Worm (Caenorhabditis elegans) whole organism, L4 larva: Measurements from ENCODE around the gene srg-55.

Experiments
- F49E8.2 ChIP-seq: sonication (generic microtip); optimal IDR thresholded peaks from 2 replicates; lab custom pipeline; 2016; ENCODE audit warnings: missing compliant biosample characterization, mild to moderate bottlenecking, missing genetic modification characterization, borderline replicate concordance
- Y105C5A.15 ChIP-seq: fragments of 200-800 bp; sonication (Bioruptor generic); IDR thresholded peaks from 2 replicates; pipeline ENCODE4 v1.3.6; 2022; ENCODE audit warnings: missing genetic modification characterization, missing compliant biosample characterization
- aha-1 ChIP-seq: fragments of 150-350 bp; peaks from one replicate; lab custom pipeline; 2014; ENCODE audit warnings: missing biosample characterization, missing genetic modification characterization
- ceh-28 ChIP-seq: fragments of 150-350 bp; optimal IDR thresholded peaks from 2 replicates; lab custom pipeline; 2014; ENCODE audit warnings: missing biosample characterization, missing genetic modification reagents, missing genetic modification characterization
- ceh-32 ChIP-seq: sonication (generic microtip); optimal IDR thresholded peaks from 2 replicates; lab custom pipeline; 2016; ENCODE audit warnings: mild to moderate bottlenecking, missing genetic modification characterization, missing compliant biosample characterization; ENCODE audit not compliant: poor library complexity
- ceh-44 ChIP-seq: fragments of 200-800 bp; sonication (Bioruptor generic); IDR thresholded peaks from 2 replicates; pipeline ENCODE4 v1.3.6; 2022; ENCODE audit warnings: missing genetic modification reagents, missing genetic modification characterization, missing compliant biosample characterization
- ceh-62 ChIP-seq: sonication (generic microtip); optimal IDR thresholded peaks from 2 replicates; lab custom pipeline; 2017; ENCODE audit warnings: missing biosample characterization, missing genetic modification characterization
- ces-1 ChIP-seq: fragments of 150-350 bp; sonication (generic microtip); optimal IDR thresholded peaks from 4 replicates; lab custom pipeline; 2014; ENCODE audit warnings: missing biosample characterization, missing genetic modification reagents, missing genetic modification characterization
- daf-16 ChIP-seq, 3 experiments: sonication (generic microtip); optimal IDR thresholded peaks; 2 replicates each; lab custom pipeline; 2016 to 2017; ENCODE audit warnings: missing genetic modification characterization in 3 of 3, missing genetic modification reagents in 3 of 3, mild to moderate bottlenecking in 2 of 3, missing compliant biosample characterization in 2 of 3, missing biosample characterization in 1 of 3, moderate library complexity in 1 of 3
- dmd-8 ChIP-seq: fragments of 200-800 bp; sonication (Bioruptor generic); IDR thresholded peaks from 2 replicates; pipeline ENCODE4 v1.3.6; 2022; ENCODE audit warnings: missing genetic modification characterization, missing compliant biosample characterization
- dmd-9 ChIP-seq: fragments of 200-800 bp; sonication (Bioruptor generic); IDR thresholded peaks from 2 replicates; pipeline ENCODE4 v1.3.6; 2022; ENCODE audit warnings: missing genetic modification reagents, missing genetic modification characterization, missing compliant biosample characterization
- dpl-1 ChIP-seq: fragments of 150-350 bp; optimal IDR thresholded peaks from 2 replicates; lab custom pipeline; 2014; ENCODE audit warnings: missing biosample characterization, missing genetic modification reagents, missing genetic modification characterization
- fkh-10 ChIP-seq: fragments of 150-350 bp; optimal IDR thresholded peaks from 2 replicates; lab custom pipeline; 2014; ENCODE audit warnings: missing biosample characterization, missing genetic modification reagents, missing genetic modification characterization
- gei-8 ChIP-seq: fragments of 200-800 bp; sonication (Bioruptor generic); optimal IDR thresholded peaks from 2 replicates; lab custom pipeline; 2018; ENCODE audit warnings: mild to moderate bottlenecking, missing genetic modification characterization, missing compliant biosample characterization
- hif-1 ChIP-seq, 2 experiments: sonication (generic microtip); optimal IDR thresholded peaks; 2 replicates each; lab custom pipeline; 2016 to 2017; ENCODE audit warnings: missing compliant biosample characterization in 2 of 2, missing genetic modification characterization in 2 of 2, missing genetic modification reagents in 2 of 2, missing genotype in 2 of 2, mild to moderate bottlenecking in 1 of 2
- hlh-30 ChIP-seq: sonication (generic microtip); optimal IDR thresholded peaks from 2 replicates; lab custom pipeline; 2017; ENCODE audit warnings: antibody characterized with exemption, mild to moderate bottlenecking, missing genetic modification characterization, missing compliant biosample characterization; ENCODE audit not compliant: insufficient read depth
- hmg-1.1 ChIP-seq: fragments of 200-800 bp; sonication (Bioruptor generic); IDR thresholded peaks from 2 replicates; pipeline ENCODE4 v1.3.6; 2022; ENCODE audit warnings: missing genetic modification reagents, missing genetic modification characterization, missing compliant biosample characterization
- jun-1 ChIP-seq: fragments of 150-350 bp; optimal IDR thresholded peaks from 2 replicates; lab custom pipeline; 2014; ENCODE audit warnings: missing biosample characterization, missing genetic modification reagents, missing genetic modification characterization
- lin-13 ChIP-seq: fragments of 150-350 bp; optimal IDR thresholded peaks from 2 replicates; lab custom pipeline; 2014; ENCODE audit warnings: missing biosample characterization, missing genetic modification reagents, missing genetic modification characterization
- lin-15B ChIP-seq: fragments of 150-350 bp; sonication (generic microtip); optimal IDR thresholded peaks from 3 replicates; lab custom pipeline; 2014; ENCODE audit warnings: missing biosample characterization, missing genetic modification characterization
- lin-29 ChIP-seq: fragments of 200-800 bp; sonication (Bioruptor generic); IDR thresholded peaks from 2 replicates; pipeline ENCODE4 v1.3.6; 2022; ENCODE audit warnings: missing genetic modification reagents, missing genetic modification characterization, missing compliant biosample characterization
- lin-38 ChIP-seq: fragments of 200-800 bp; sonication (Bioruptor generic); IDR thresholded peaks from 2 replicates; pipeline ENCODE4 v1.3.6; 2022; ENCODE audit warnings: missing genetic modification reagents, missing genetic modification characterization, missing compliant biosample characterization
- mdl-1 ChIP-seq, 2 experiments: fragments of 150-350 bp in 1 of 2; sonication (generic microtip) in 1 of 2; optimal IDR thresholded peaks; 2 replicates each; lab custom pipeline; 2014 to 2017; ENCODE audit warnings: missing biosample characterization in 2 of 2, missing genetic modification characterization in 2 of 2
- mxl-3 ChIP-seq: fragments of 200-800 bp; sonication (Bioruptor generic); optimal IDR thresholded peaks from 2 replicates; lab custom pipeline; 2018; ENCODE audit warnings: mild to moderate bottlenecking, missing genetic modification characterization, missing compliant biosample characterization
- nhr-11 ChIP-seq: fragments of 150-350 bp; optimal IDR thresholded peaks from 2 replicates; lab custom pipeline; 2014; ENCODE audit warnings: missing biosample characterization, missing genetic modification characterization
- nhr-237 ChIP-seq: sonication (generic microtip); optimal IDR thresholded peaks from 2 replicates; lab custom pipeline; 2017; ENCODE audit warnings: missing biosample characterization, missing genetic modification characterization
- nhr-6 ChIP-seq: fragments of 150-350 bp; optimal IDR thresholded peaks from 2 replicates; lab custom pipeline; 2014; ENCODE audit warnings: missing biosample characterization, missing genetic modification characterization
- nhr-76 ChIP-seq: fragments of 150-350 bp; optimal IDR thresholded peaks from 2 replicates; lab custom pipeline; 2014; ENCODE audit warnings: missing biosample characterization, missing genetic modification characterization
- php-3 ChIP-seq: fragments of 200-800 bp; sonication (Bioruptor generic); IDR thresholded peaks from 2 replicates; pipeline ENCODE4 v1.3.6; 2022; ENCODE audit warnings: missing genetic modification reagents, missing genetic modification characterization, missing compliant biosample characterization
- rbr-2 ChIP-seq: sonication (generic microtip); optimal IDR thresholded peaks from 2 replicates; lab custom pipeline; 2016; ENCODE audit warnings: missing genotype, missing genetic modification characterization, missing compliant biosample characterization
- snpc-1.2 ChIP-seq: fragments of 200-800 bp; sonication (Bioruptor generic); IDR thresholded peaks from 2 replicates; pipeline ENCODE4 v1.3.6; 2022; ENCODE audit warnings: missing genetic modification reagents, missing genetic modification characterization, missing compliant biosample characterization
- snpc-4 ChIP-seq: fragments of 150-350 bp; optimal IDR thresholded peaks from 2 replicates; lab custom pipeline; 2014; ENCODE audit warnings: missing biosample characterization, missing genetic modification characterization
- spr-3 ChIP-seq: fragments of 200-800 bp; sonication (Bioruptor generic); optimal IDR thresholded peaks from 2 replicates; lab custom pipeline; 2018; ENCODE audit warnings: mild to moderate bottlenecking, missing genetic modification characterization, missing compliant biosample characterization
- tra-1 ChIP-seq: fragments of 200-800 bp; sonication (Bioruptor generic); IDR thresholded peaks from 2 replicates; pipeline ENCODE4 v1.3.6; 2022; ENCODE audit warnings: missing genetic modification reagents, missing genetic modification characterization, missing compliant biosample characterization
- unc-130 ChIP-seq: sonication (generic microtip); optimal IDR thresholded peaks from 2 replicates; lab custom pipeline; 2016; ENCODE audit warnings: missing genetic modification reagents, missing genetic modification characterization, missing compliant biosample characterization
- unc-39 ChIP-seq: sonication (generic microtip); optimal IDR thresholded peaks from 2 replicates; lab custom pipeline; 2017; ENCODE audit warnings: missing biosample characterization, missing genetic modification characterization
- zfp-3 ChIP-seq: fragments of 200-800 bp; sonication (Bioruptor generic); conservative IDR thresholded peaks from 2 replicates; pipeline ENCODE4 v1.3.6; 2022; ENCODE audit warnings: missing genetic modification reagents, missing genetic modification characterization, missing compliant biosample characterization
- zip-11 ChIP-seq: fragments of 200-800 bp; sonication (Bioruptor generic); IDR thresholded peaks from 2 replicates; pipeline ENCODE4 v1.3.6; 2022; ENCODE audit warnings: missing genetic modification characterization, missing compliant biosample characterization
- zip-2 ChIP-seq: fragments of 150-350 bp; optimal IDR thresholded peaks from 2 replicates; lab custom pipeline; 2014; ENCODE audit warnings: missing biosample characterization, missing genetic modification characterization
- ztf-7 ChIP-seq: fragments of 150-350 bp; optimal IDR thresholded peaks from 2 replicates; lab custom pipeline; 2014; ENCODE audit warnings: missing biosample characterization, missing genetic modification characterization

The srg-55 gene

ce11 chrV:14948566-14948965, 20.4 kb upstream of the srg-55 start:
- TF ChIP-seq nhr-76 (no peak), unc-39 (no peak), dmd-9 (GFP tag; lab: Robert Waterston, UW) (no peak), mdl-1 (tag; optimal IDR thresholded peaks at IDR 0.05; lab: Kevin White, UChicago) (peak in 1 of 2 experiments; percentile 76), fkh-10 (peak; percentile 3), spr-3 (no peak), Y105C5A.15 (GFP tag; lab: Robert Waterston, UW) (no peak), daf-16 (GFP tag; optimal IDR thresholded peaks at IDR 0.05; lab: Kevin White, UChicago) (peak in 1 of 2 experiments; percentile 70), daf-16 (tag; optimal IDR thresholded peaks at IDR 0.05; lab: Kevin White, UChicago) (no peak), nhr-6 (tag; lab: Kevin White, UChicago) (peak; percentile 18), hlh-30 (tag; lab: Kevin White, UChicago) (peak; percentile 61), ceh-28 (tag; lab: Kevin White, UChicago) (no peak), rbr-2 (peak; percentile 31), hif-1 (tag; optimal IDR thresholded peaks at IDR 0.05; lab: Kevin White, UChicago) (no peak), ces-1 (GFP tag; lab: Kevin White, UChicago) (no peak), ceh-32 (tag; lab: Kevin White, UChicago) (no peak), lin-13 (no peak), php-3 (GFP tag; lab: Robert Waterston, UW) (no peak), lin-15B (no peak), nhr-237 (tag; lab: Kevin White, UChicago) (no peak), lin-29 (no peak), nhr-11 (tag; lab: Kevin White, UChicago) (no peak)

- TF ChIP-seq ceh-28 (tag; lab: Kevin White, UChicago): no peak
- no peak for TF ChIP-seq dmd-8 (GFP tag; lab: Robert Waterston, UW)
- TF ChIP-seq ceh-44 (GFP tag; lab: Robert Waterston, UW): no peak
- no peak for TF ChIP-seq zip-2 (tag; lab: Kevin White, UChicago)
These were observed 18.9 kb upstream of the srg-55 start, which contains the start of gene C30G7.4 for ce11 chrV:14947022-14947421. C30G7.4 (minus strand) TSS chrV:14947122.

- no peak for TF ChIP-seq tra-1 (GFP tag; lab: Robert Waterston, UW)
- peak; percentile 51 for TF ChIP-seq ceh-28 (tag; lab: Kevin White, UChicago)
These were observed 17.5 kb upstream of the srg-55 start, which contains the start of gene C30G7.3 for ce11 chrV:14945697-14946096. C30G7.3 (minus strand) TSS chrV:14945704.

ce11 chrV:14945124-14945523, 17.0 kb upstream of the srg-55 start:
- TF ChIP-seq mxl-3 (GFP tag; lab: Kevin White, UChicago): no peak
- peak; percentile 53 for TF ChIP-seq ceh-28 (tag; lab: Kevin White, UChicago)
- TF ChIP-seq dpl-1: no peak
- TF ChIP-seq, all 104 proteins: peak for 1

- TF ChIP-seq ceh-28 (tag; lab: Kevin White, UChicago) (peak; percentile 86), nhr-11 (tag; lab: Kevin White, UChicago) (no peak)
These were observed 15.6 kb upstream of the srg-55 start for ce11 chrV:14943774-14944173.

ce11 chrV:14942898-14943297, 14.8 kb upstream of the srg-55 start:
- no peak for TF ChIP-seq zfp-3 (GFP tag; lab: Robert Waterston, UW)
- TF ChIP-seq ceh-62: no peak
- TF ChIP-seq jun-1: no peak
- TF ChIP-seq ztf-7 (tag; lab: Kevin White, UChicago): no peak
- TF ChIP-seq snpc-1.2 (GFP tag; lab: Robert Waterston, UW): no peak
- TF ChIP-seq aha-1 (tag; lab: Kevin White, UChicago): no peak
- no peak for TF ChIP-seq unc-130 (GFP tag; lab: Kevin White, UChicago)
- TF ChIP-seq snpc-4 (tag; lab: Kevin White, UChicago): no peak
- TF ChIP-seq nhr-237 (tag; lab: Kevin White, UChicago): no peak
- TF ChIP-seq dmd-8 (GFP tag; lab: Robert Waterston, UW): no peak
- no peak for TF ChIP-seq F49E8.2 (tag; lab: Kevin White, UChicago)
- no peak for TF ChIP-seq lin-38 (GFP tag; lab: Robert Waterston, UW)
- TF ChIP-seq gei-8 (GFP tag; lab: Kevin White, UChicago): no peak
- TF ChIP-seq zip-11 (GFP tag; lab: Robert Waterston, UW): no peak
- TF ChIP-seq fkh-10: no peak
- TF ChIP-seq hmg-1.1 (GFP tag; lab: Robert Waterston, UW): no peak
